Fruit fly (Drosophila melanogaster): Measurements from ENCODE around the gene Vps16B.

- TF ChIP-seq CG14441 (GFP tag; IDR thresholded peaks at IDR 0.05), result no peak
- no peak for TF ChIP-seq CG10654 (GFP tag; optimal IDR thresholded peaks at IDR 0.05)
These were observed 35.7 kb downstream of the Vps16B start, which contains the start of gene fig for dm6 chr3R:29780402-29781029.

Data from whole organism, embryonic.